Worm (Caenorhabditis elegans): ENCODE results near the gene dpy-9.

dpy-9 gene

ce11 chrIV:259142-259541 lies at the start of gene dpy-9:
Gene dpy-9, minus strand, starts transcription at chrIV:259204.
- TF ChIP-seq unc-3 (GFP tag; conservative IDR thresholded peaks at IDR 0.05) (no peak), unc-3 (tag; optimal IDR thresholded peaks at IDR 0.05) (no peak), rnt-1 (tag; optimal IDR thresholded peaks at IDR 0.05) (no peak), fkh-10 (GFP tag; optimal IDR thresholded peaks at IDR 0.05) (no peak), ceh-14 (tag; optimal IDR thresholded peaks at IDR 0.05) (no peak), madf-2 (tag; optimal IDR thresholded peaks at IDR 0.05) (no peak)

ce11 chrIV:307205-307604 lies 48.2 kb upstream of the dpy-9 start, which contains the start of gene swt-1:
Gene swt-1, plus strand, starts transcription at chrIV:307505.
- TF ChIP-seq ahr-1 (tag; optimal IDR thresholded peaks at IDR 0.05), result no peak
- no peak for TF ChIP-seq pat-9 (tag; optimal IDR thresholded peaks at IDR 0.05)
- TF ChIP-seq zip-5 (tag; optimal IDR thresholded peaks at IDR 0.05), result no peak
- TF ChIP-seq dmd-4 (tag; optimal IDR thresholded peaks at IDR 0.05; ENCODE audit: borderline replicate concordance), result no peak
- no peak for TF ChIP-seq ama-1 (optimal IDR thresholded peaks at IDR 0.05)
- no peak for TF ChIP-seq npax-4 (tag; optimal IDR thresholded peaks at IDR 0.05)
- TF ChIP-seq T23F11.4 (GFP tag; optimal IDR thresholded peaks at IDR 0.05), result no peak

ce11 chrIV:306572-306971 lies 47.6 kb upstream of the dpy-9 start:
- TF ChIP-seq mec-3 (tag; optimal IDR thresholded peaks at IDR 0.05; ENCODE audit: borderline replicate concordance) (no peak), hlh-30 (tag; optimal IDR thresholded peaks at IDR 0.05; ENCODE audit: insufficient read depth) (no peak), odd-2 (tag; optimal IDR thresholded peaks at IDR 0.05) (no peak), sox-2 (GFP tag; IDR thresholded peaks at IDR 0.05) (no peak), dve-1 (tag; optimal IDR thresholded peaks at IDR 0.05) (no peak)

DNA sequence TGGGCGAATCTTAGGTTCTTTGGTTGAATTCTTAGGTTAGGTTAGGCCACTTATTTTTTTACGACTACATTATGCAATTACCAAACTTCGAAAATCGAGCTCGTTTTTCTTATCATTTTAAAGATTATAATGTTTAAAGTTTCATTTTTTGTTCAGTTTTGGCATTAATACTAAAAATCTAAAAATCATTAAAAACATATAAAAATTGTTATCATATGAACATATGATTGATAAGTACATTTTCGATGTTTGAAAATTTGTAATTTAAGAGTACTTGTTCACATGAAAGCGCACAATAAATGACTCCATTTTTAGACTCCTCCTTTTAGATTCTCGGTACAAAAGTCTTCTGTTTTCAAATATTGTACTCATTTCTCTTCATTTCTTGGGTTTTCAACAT lies 46.1 kb upstream of the dpy-9 start:
- no peak for TF ChIP-seq ceh-24 (tag; optimal IDR thresholded peaks at IDR 0.05)

DNA sequence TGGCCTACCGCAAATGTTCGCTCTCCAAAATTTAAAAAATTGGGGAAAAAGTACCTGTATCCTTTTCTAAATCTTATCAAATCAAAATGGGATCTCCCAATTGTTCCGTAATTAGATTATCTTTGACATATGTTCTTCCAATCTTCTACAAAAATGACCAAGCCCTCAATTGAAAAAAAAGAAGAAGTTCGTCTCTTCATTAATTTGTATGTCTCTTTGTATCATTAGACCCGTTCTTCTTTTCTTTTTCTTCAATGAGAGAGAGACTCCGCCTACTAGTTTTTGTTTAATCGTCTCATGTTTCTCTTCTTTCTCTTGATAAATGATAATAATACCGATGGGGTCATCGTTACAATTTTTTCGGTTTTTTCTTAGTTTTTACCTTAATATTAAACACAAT lies 44.3 kb upstream of the dpy-9 start:
- TF ChIP-seq pros-1 (tag; optimal IDR thresholded peaks at IDR 0.05) (no peak), ceh-9 (tag; optimal IDR thresholded peaks at IDR 0.05) (no peak), ceh-24 (tag; optimal IDR thresholded peaks at IDR 0.05) (no peak), gmeb-2 (tag; optimal IDR thresholded peaks at IDR 0.05) (no peak), pha-2 (tag; optimal IDR thresholded peaks at IDR 0.05) (no peak), hlh-30 (tag; optimal IDR thresholded peaks at IDR 0.05; ENCODE audit: insufficient read depth) (no peak), K09A11.1 (tag; optimal IDR thresholded peaks at IDR 0.05; ENCODE audit: insufficient read depth) (no peak), ceh-22 (tag; optimal IDR thresholded peaks at IDR 0.05) (no peak), lin-11 (tag; optimal IDR thresholded peaks at IDR 0.05) (no peak), nhr-11 (tag; optimal IDR thresholded peaks at IDR 0.05) (no peak), sdc-2 (tag; optimal IDR thresholded peaks at IDR 0.05) (no peak)

DNA sequence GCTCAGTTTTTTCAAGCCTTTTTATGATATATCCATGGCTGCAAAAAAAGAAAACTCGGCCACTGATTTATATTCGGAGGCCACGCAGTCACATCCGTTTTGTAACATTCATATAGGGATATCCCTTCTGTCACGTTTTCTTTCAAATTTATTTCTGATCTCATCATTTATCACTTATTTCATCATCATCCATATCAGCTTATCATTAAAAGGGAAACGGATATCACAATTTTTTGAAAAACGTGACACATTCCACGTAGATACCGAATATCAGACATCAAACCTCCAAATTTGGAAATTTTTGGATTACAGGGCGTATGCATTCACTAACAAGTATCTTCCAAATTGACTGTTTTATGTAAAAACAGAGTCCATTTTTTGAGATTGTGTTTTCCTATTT lies 43.7 kb upstream of the dpy-9 start:
- TF ChIP-seq ceh-14 (tag; optimal IDR thresholded peaks at IDR 0.05), result no peak
- TF ChIP-seq ahr-1 (tag; optimal IDR thresholded peaks at IDR 0.05), result no peak
- no peak for TF ChIP-seq hlh-6 (tag; optimal IDR thresholded peaks at IDR 0.05)
- TF ChIP-seq C08G9.2 (tag; optimal IDR thresholded peaks at IDR 0.05), result no peak

- TF ChIP-seq hlh-6 (tag; optimal IDR thresholded peaks at IDR 0.05) (no peak), ceh-19 (GFP tag; optimal IDR thresholded peaks at IDR 0.05) (no peak), nfya-1 (tag; optimal IDR thresholded peaks at IDR 0.05) (no peak), dve-1 (tag; optimal IDR thresholded peaks at IDR 0.05) (no peak), fax-1 (tag; optimal IDR thresholded peaks at IDR 0.05) (no peak), unc-42 (tag; optimal IDR thresholded peaks at IDR 0.05) (no peak), ttx-3 (tag; optimal IDR thresholded peaks at IDR 0.05) (no peak), unc-3 (GFP tag; conservative IDR thresholded peaks at IDR 0.05) (no peak), unc-3 (tag; optimal IDR thresholded peaks at IDR 0.05) (no peak), ceh-2 (tag; optimal IDR thresholded peaks at IDR 0.05) (no peak), pat-9 (tag; optimal IDR thresholded peaks at IDR 0.05) (no peak), lim-6 (tag; optimal IDR thresholded peaks at IDR 0.05) (no peak)
These were observed 41.3 kb upstream of the dpy-9 start for ce11 chrIV:300307-300706.

All from whole organism, late embryonic.